Worm (Caenorhabditis elegans) whole organism, midembryonic: Measurements from ENCODE around the gene Y49A3A.3.

Source experiments
- T22C8.4 ChIP-seq: fragments of 200-800 bp; sonication (Bioruptor generic); IDR thresholded peaks from 2 replicates; pipeline ENCODE4 v1.3.6; 2022; ENCODE audit warnings: missing genetic modification characterization, missing compliant biosample characterization
- flt-1 ChIP-seq: fragments of 200-800 bp; sonication (Bioruptor generic); IDR thresholded peaks from 2 replicates; pipeline ENCODE4 v1.3.6; 2022; ENCODE audit warnings: missing genetic modification characterization, missing compliant biosample characterization
- klf-2 ChIP-seq: fragments of 200-800 bp; sonication (Bioruptor generic); conservative IDR thresholded peaks from 2 replicates; pipeline ENCODE4 v1.3.6; 2022; ENCODE audit warnings: missing genetic modification reagents, missing genetic modification characterization, missing compliant biosample characterization
- med-1 ChIP-seq: sonication (generic microtip); optimal IDR thresholded peaks from 2 replicates; lab custom pipeline; 2017; ENCODE audit warnings: missing genetic modification characterization, mild to moderate bottlenecking, missing compliant biosample characterization, antibody characterized with exemption, missing genetic modification reagents; ENCODE audit not compliant: insufficient read depth
- tab-1 ChIP-seq: fragments of 200-800 bp; sonication (Bioruptor generic); IDR thresholded peaks from 2 replicates; pipeline ENCODE4 v1.3.6; 2022; ENCODE audit warnings: missing genetic modification characterization, missing compliant biosample characterization
- ztf-29 ChIP-seq: fragments of 200-800 bp; sonication (Bioruptor generic); IDR thresholded peaks from 2 replicates; pipeline ENCODE4 v1.3.6; 2022; ENCODE audit warnings: missing genetic modification reagents, missing genetic modification characterization, missing compliant biosample characterization

ce11 chrV:14378986-14379385, 24.8 kb downstream of the Y49A3A.3 start, which contains the start of gene npr-43:
- TF ChIP-seq med-1 (GFP tag; lab: Kevin White, UChicago) (no peak), T22C8.4 (GFP tag; lab: Robert Waterston, UW) (no peak), klf-2 (GFP tag; lab: Robert Waterston, UW) (no peak), ztf-29 (GFP tag; lab: Robert Waterston, UW) (no peak), flt-1 (GFP tag; lab: Robert Waterston, UW) (no peak), tab-1 (no peak)
